Fruit fly (Drosophila melanogaster) whole organism, adult: ENCODE measurements around the gene aurA.

Source experiments
- CG11617 ChIP-seq: fragments of 200-800 bp; sonication (Bioruptor generic); optimal IDR thresholded peaks from 2 replicates; lab custom pipeline; 2017; ENCODE audit warnings: mild to moderate bottlenecking, missing biosample characterization, missing genetic modification reagents, missing genetic modification characterization
- CG12768 ChIP-seq: fragments of 200-800 bp; sonication (Bioruptor generic); optimal IDR thresholded peaks from 2 replicates; lab custom pipeline; 2017; ENCODE audit warnings: missing biosample characterization, missing genetic modification characterization, mild to moderate bottlenecking, moderate library complexity, missing genetic modification reagents
- CG14711 ChIP-seq: fragments of 200-800 bp; sonication (Bioruptor generic); optimal IDR thresholded peaks from 2 replicates; lab custom pipeline; 2018; ENCODE audit warnings: missing biosample characterization, mild to moderate bottlenecking, missing genetic modification characterization, moderate library complexity
- CG33017 ChIP-seq: fragments of 200-800 bp; sonication (Bioruptor generic); optimal IDR thresholded peaks from 2 replicates; lab custom pipeline; 2018; ENCODE audit warnings: missing biosample characterization, mild to moderate bottlenecking, missing genetic modification characterization, moderate library complexity
- CG7045 ChIP-seq: fragments of 200-800 bp; sonication (Bioruptor generic); optimal IDR thresholded peaks from 2 replicates; lab custom pipeline; 2017; ENCODE audit warnings: missing biosample characterization, mild to moderate bottlenecking, missing genetic modification characterization
- CG7101 ChIP-seq: fragments of 200-800 bp; sonication (Bioruptor generic); optimal IDR thresholded peaks from 2 replicates; lab custom pipeline; 2018; ENCODE audit warnings: missing biosample characterization, mild to moderate bottlenecking, missing genetic modification characterization, moderate library complexity
- Clk ChIP-seq: fragments of 200-800 bp; sonication (Bioruptor generic); optimal IDR thresholded peaks from 2 replicates; lab custom pipeline; 2017; ENCODE audit warnings: missing biosample characterization, missing genetic modification characterization
- Hr96 ChIP-seq: fragments of 200-800 bp; sonication (Bioruptor generic); optimal IDR thresholded peaks from 2 replicates; lab custom pipeline; 2016; ENCODE audit warnings: missing biosample characterization, missing genetic modification characterization
- bab1 ChIP-seq: fragments of 200-800 bp; sonication (Bioruptor generic); optimal IDR thresholded peaks from 3 replicates; lab custom pipeline; 2019; ENCODE audit warnings: missing biosample characterization, mild to moderate bottlenecking, missing genetic modification characterization, moderate library complexity
- cic ChIP-seq: fragments of 200-800 bp; sonication (Bioruptor generic); optimal IDR thresholded peaks from 2 replicates; lab custom pipeline; 2017; ENCODE audit warnings: missing biosample characterization, mild to moderate bottlenecking, missing genetic modification characterization, moderate library complexity
- cnc ChIP-seq, 2 experiments: fragments of >200 bp; optimal IDR thresholded peaks; 2 replicates each; lab custom pipeline; 2017
- kay ChIP-seq: fragments of 200-800 bp; sonication (Bioruptor generic); peaks from one replicate; lab custom pipeline; 2016; ENCODE audit warnings: missing biosample characterization, missing genetic modification characterization, borderline replicate concordance
- ovo ChIP-seq: fragments of 200-800 bp; sonication (Bioruptor generic); optimal IDR thresholded peaks from 2 replicates; lab custom pipeline; 2016; ENCODE audit warnings: missing biosample characterization, missing genetic modification characterization
- tj ChIP-seq: fragments of 200-800 bp; sonication (Bioruptor generic); optimal IDR thresholded peaks from 3 replicates; lab custom pipeline; 2017; ENCODE audit warnings: missing biosample characterization, mild to moderate bottlenecking, missing genetic modification characterization, moderate library complexity

DNA sequence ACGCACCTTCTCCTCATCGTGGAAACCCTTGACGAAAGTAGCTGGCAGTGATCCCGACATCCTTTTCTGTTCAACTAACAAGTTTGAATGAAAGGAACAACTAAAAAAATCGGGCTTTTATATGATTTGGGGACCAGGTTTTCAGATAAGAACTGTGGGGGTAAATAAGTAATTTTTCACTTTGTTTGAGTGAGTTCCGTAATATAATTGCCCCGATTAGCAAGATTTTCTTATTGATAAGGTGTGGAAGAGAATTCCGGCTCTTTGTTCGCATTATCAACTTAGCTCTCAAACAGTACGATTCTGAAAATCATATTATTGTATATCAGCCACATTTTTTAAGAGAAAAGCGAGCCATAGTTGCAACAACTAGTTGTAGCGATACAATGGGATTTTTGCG lies 19.0 kb downstream of the aurA start, which contains the start of gene CG12224:
- TF ChIP-seq CG7045 (GFP tag; lab: Kevin White, UChicago): no peak
- no peak for TF ChIP-seq ovo (GFP tag; lab: Kevin White, UChicago)
- TF ChIP-seq cic (GFP tag; lab: Kevin White, UChicago): no peak
- TF ChIP-seq kay (GFP tag; lab: Kevin White, UChicago): no peak
- TF ChIP-seq CG11617: no peak
- no peak for TF ChIP-seq CG7101
- no peak for TF ChIP-seq Hr96 (GFP tag; lab: Kevin White, UChicago)
- TF ChIP-seq CG14711: no peak
- TF ChIP-seq tj (GFP tag; lab: Kevin White, UChicago): no peak
- no peak for TF ChIP-seq cnc (optimal IDR thresholded peaks at IDR 0.05; lab: Kevin White, UChicago)
- TF ChIP-seq bab1 (GFP tag; lab: Kevin White, UChicago): no peak
- no peak for TF ChIP-seq Clk (GFP tag; lab: Kevin White, UChicago)
- no peak for TF ChIP-seq CG33017
- no peak for TF ChIP-seq CG12768 (GFP tag; lab: Kevin White, UChicago)
